Worm (Caenorhabditis elegans) whole organism, L4 larva: ENCODE data around the gene srw-60.

ENCODE experiments used
- T20F7.1 ChIP-seq: fragments of 200-800 bp; sonication (Bioruptor generic); optimal IDR thresholded peaks from 2 replicates; lab custom pipeline; 2018; ENCODE audit warnings: mild to moderate bottlenecking, missing genetic modification characterization, missing compliant biosample characterization
- T26A8.4 ChIP-seq: fragments of 200-800 bp; sonication (Bioruptor generic); IDR thresholded peaks from 2 replicates; pipeline ENCODE4 v1.3.6; 2022; ENCODE audit warnings: missing genetic modification characterization, missing compliant biosample characterization
- Y105C5A.15 ChIP-seq: fragments of 200-800 bp; sonication (Bioruptor generic); IDR thresholded peaks from 2 replicates; pipeline ENCODE4 v1.3.6; 2022; ENCODE audit warnings: missing genetic modification characterization, missing compliant biosample characterization
- Y5F2A.4 ChIP-seq: fragments of 200-800 bp; sonication (Bioruptor generic); optimal IDR thresholded peaks from 2 replicates; lab custom pipeline; 2018; ENCODE audit warnings: mild to moderate bottlenecking, missing genetic modification characterization, missing compliant biosample characterization
- ZK546.5 ChIP-seq, 2 experiments: sonication (generic microtip); optimal IDR thresholded peaks; 2 replicates each; lab custom pipeline; 2017; ENCODE audit warnings: missing biosample characterization in 2 of 2, missing genetic modification characterization in 2 of 2
- aha-1 ChIP-seq: fragments of 150-350 bp; peaks from one replicate; lab custom pipeline; 2014; ENCODE audit warnings: missing biosample characterization, missing genetic modification characterization
- ama-1 ChIP-seq: fragments of 150-350 bp; optimal IDR thresholded peaks from 2 replicates; lab custom pipeline; 2014; ENCODE audit warnings: inconsistent platforms, mixed read lengths
- arid-1 ChIP-seq: fragments of 200-800 bp; sonication (Bioruptor generic); conservative IDR thresholded peaks from 2 replicates; pipeline ENCODE4 v1.3.6; 2022; ENCODE audit warnings: missing genetic modification reagents, missing genetic modification characterization, missing compliant biosample characterization
- attf-4 ChIP-seq: sonication (generic microtip); optimal IDR thresholded peaks from 3 replicates; lab custom pipeline; 2017; ENCODE audit warnings: missing biosample characterization, missing genetic modification characterization
- ceh-20 ChIP-seq: fragments of 200-800 bp; sonication (Bioruptor generic); IDR thresholded peaks from 2 replicates; pipeline ENCODE4 v1.3.6; 2022; ENCODE audit warnings: missing genetic modification reagents, missing genetic modification characterization, missing compliant biosample characterization
- ceh-28 ChIP-seq: fragments of 150-350 bp; optimal IDR thresholded peaks from 2 replicates; lab custom pipeline; 2014; ENCODE audit warnings: missing biosample characterization, missing genetic modification reagents, missing genetic modification characterization
- ceh-62 ChIP-seq: sonication (generic microtip); optimal IDR thresholded peaks from 2 replicates; lab custom pipeline; 2017; ENCODE audit warnings: missing biosample characterization, missing genetic modification characterization
- ceh-82 ChIP-seq: sonication (generic microtip); optimal IDR thresholded peaks from 2 replicates; lab custom pipeline; 2017; ENCODE audit warnings: missing biosample characterization, missing genetic modification characterization
- ces-1 ChIP-seq: fragments of 150-350 bp; sonication (generic microtip); optimal IDR thresholded peaks from 4 replicates; lab custom pipeline; 2014; ENCODE audit warnings: missing biosample characterization, missing genetic modification reagents, missing genetic modification characterization
- cey-2 ChIP-seq: sonication (generic microtip); optimal IDR thresholded peaks from 3 replicates; lab custom pipeline; 2017; ENCODE audit warnings: missing genetic modification characterization, mild to moderate bottlenecking, missing compliant biosample characterization, antibody characterized with exemption, borderline replicate concordance; ENCODE audit not compliant: insufficient read depth
- daf-12 ChIP-seq: fragments of 150-350 bp; optimal IDR thresholded peaks from 2 replicates; lab custom pipeline; 2014; ENCODE audit warnings: missing biosample characterization, missing genetic modification reagents, missing genetic modification characterization
- daf-16 ChIP-seq, 3 experiments: sonication (generic microtip); optimal IDR thresholded peaks; 2 replicates each; lab custom pipeline; 2016 to 2017; ENCODE audit warnings: missing genetic modification characterization in 3 of 3, missing genetic modification reagents in 3 of 3, mild to moderate bottlenecking in 2 of 3, missing compliant biosample characterization in 2 of 3, missing biosample characterization in 1 of 3, moderate library complexity in 1 of 3
- daf-8 ChIP-seq: fragments of 200-800 bp; sonication (Bioruptor generic); IDR thresholded peaks from 2 replicates; pipeline ENCODE4 v1.3.6; 2022; ENCODE audit warnings: missing genetic modification characterization, missing compliant biosample characterization
- dmd-6 ChIP-seq: fragments of 200-800 bp; sonication (Bioruptor generic); IDR thresholded peaks from 2 replicates; pipeline ENCODE4 v1.3.6; 2022; ENCODE audit warnings: missing genetic modification reagents, missing genetic modification characterization, missing compliant biosample characterization
- dmd-9 ChIP-seq: fragments of 200-800 bp; sonication (Bioruptor generic); IDR thresholded peaks from 2 replicates; pipeline ENCODE4 v1.3.6; 2022; ENCODE audit warnings: missing genetic modification reagents, missing genetic modification characterization, missing compliant biosample characterization
- dpl-1 ChIP-seq: fragments of 150-350 bp; optimal IDR thresholded peaks from 2 replicates; lab custom pipeline; 2014; ENCODE audit warnings: missing biosample characterization, missing genetic modification reagents, missing genetic modification characterization
- fkh-10 ChIP-seq: fragments of 150-350 bp; optimal IDR thresholded peaks from 2 replicates; lab custom pipeline; 2014; ENCODE audit warnings: missing biosample characterization, missing genetic modification reagents, missing genetic modification characterization
- fos-1 ChIP-seq: fragments of 150-350 bp; optimal IDR thresholded peaks from 2 replicates; lab custom pipeline; 2014; ENCODE audit warnings: missing biosample characterization, missing genetic modification characterization
- gei-8 ChIP-seq: fragments of 200-800 bp; sonication (Bioruptor generic); optimal IDR thresholded peaks from 2 replicates; lab custom pipeline; 2018; ENCODE audit warnings: mild to moderate bottlenecking, missing genetic modification characterization, missing compliant biosample characterization
- hlh-30 ChIP-seq: sonication (generic microtip); optimal IDR thresholded peaks from 2 replicates; lab custom pipeline; 2017; ENCODE audit warnings: antibody characterized with exemption, mild to moderate bottlenecking, missing genetic modification characterization, missing compliant biosample characterization; ENCODE audit not compliant: insufficient read depth
- hmg-1.1 ChIP-seq: fragments of 200-800 bp; sonication (Bioruptor generic); IDR thresholded peaks from 2 replicates; pipeline ENCODE4 v1.3.6; 2022; ENCODE audit warnings: missing genetic modification reagents, missing genetic modification characterization, missing compliant biosample characterization
- lim-7 ChIP-seq: fragments of 200-800 bp; sonication (Bioruptor generic); IDR thresholded peaks from 2 replicates; pipeline ENCODE4 v1.3.6; 2022; ENCODE audit warnings: missing genetic modification characterization, missing compliant biosample characterization
- lin-15B ChIP-seq: fragments of 150-350 bp; sonication (generic microtip); optimal IDR thresholded peaks from 3 replicates; lab custom pipeline; 2014; ENCODE audit warnings: missing biosample characterization, missing genetic modification characterization
- lin-29 ChIP-seq: fragments of 200-800 bp; sonication (Bioruptor generic); IDR thresholded peaks from 2 replicates; pipeline ENCODE4 v1.3.6; 2022; ENCODE audit warnings: missing genetic modification reagents, missing genetic modification characterization, missing compliant biosample characterization
- lsy-2 ChIP-seq, 2 experiments: fragments of 150-350 bp in 1 of 2; sonication (generic microtip) in 1 of 2; optimal IDR thresholded peaks; 2 replicates each; lab custom pipeline; 2014 to 2017; ENCODE audit warnings: missing biosample characterization in 2 of 2, missing genetic modification characterization in 2 of 2
- mdl-1 ChIP-seq, 2 experiments: fragments of 150-350 bp in 1 of 2; sonication (generic microtip) in 1 of 2; optimal IDR thresholded peaks; 2 replicates each; lab custom pipeline; 2014 to 2017; ENCODE audit warnings: missing biosample characterization in 2 of 2, missing genetic modification characterization in 2 of 2
- mxl-3 ChIP-seq: fragments of 200-800 bp; sonication (Bioruptor generic); optimal IDR thresholded peaks from 2 replicates; lab custom pipeline; 2018; ENCODE audit warnings: mild to moderate bottlenecking, missing genetic modification characterization, missing compliant biosample characterization
- nhr-10 ChIP-seq: fragments of 150-350 bp; optimal IDR thresholded peaks from 2 replicates; lab custom pipeline; 2014; ENCODE audit warnings: missing biosample characterization, missing genetic modification characterization
- nhr-102 ChIP-seq: sonication (generic microtip); optimal IDR thresholded peaks from 2 replicates; lab custom pipeline; 2016; ENCODE audit warnings: mild to moderate bottlenecking, missing genetic modification characterization, moderate library complexity, missing compliant biosample characterization
- nhr-111 ChIP-seq: fragments of 200-800 bp; sonication (Bioruptor generic); optimal IDR thresholded peaks from 2 replicates; lab custom pipeline; 2018; ENCODE audit warnings: mild to moderate bottlenecking, missing genetic modification characterization, missing compliant biosample characterization
- nhr-237 ChIP-seq: sonication (generic microtip); optimal IDR thresholded peaks from 2 replicates; lab custom pipeline; 2017; ENCODE audit warnings: missing biosample characterization, missing genetic modification characterization
- nhr-76 ChIP-seq: fragments of 150-350 bp; optimal IDR thresholded peaks from 2 replicates; lab custom pipeline; 2014; ENCODE audit warnings: missing biosample characterization, missing genetic modification characterization
- nhr-77 ChIP-seq: fragments of 150-350 bp; optimal IDR thresholded peaks from 2 replicates; lab custom pipeline; 2014; ENCODE audit warnings: missing biosample characterization, missing genetic modification characterization
- php-3 ChIP-seq: fragments of 200-800 bp; sonication (Bioruptor generic); IDR thresholded peaks from 2 replicates; pipeline ENCODE4 v1.3.6; 2022; ENCODE audit warnings: missing genetic modification reagents, missing genetic modification characterization, missing compliant biosample characterization
- pqm-1 ChIP-seq: sonication (generic microtip); optimal IDR thresholded peaks from 2 replicates; lab custom pipeline; 2017; ENCODE audit warnings: missing biosample characterization, missing genetic modification characterization
- rbr-2 ChIP-seq: sonication (generic microtip); optimal IDR thresholded peaks from 2 replicates; lab custom pipeline; 2016; ENCODE audit warnings: missing genotype, missing genetic modification characterization, missing compliant biosample characterization
- saeg-2 ChIP-seq: fragments of 200-800 bp; sonication (Bioruptor generic); IDR thresholded peaks from 2 replicates; pipeline ENCODE4 v1.3.6; 2022; ENCODE audit warnings: missing genetic modification reagents, missing genetic modification characterization, missing compliant biosample characterization
- sdz-12 ChIP-seq: fragments of 200-800 bp; sonication (Bioruptor generic); optimal IDR thresholded peaks from 2 replicates; lab custom pipeline; 2018; ENCODE audit warnings: mild to moderate bottlenecking, missing genetic modification characterization, missing compliant biosample characterization
- set-16 ChIP-seq: fragments of 200-800 bp; sonication (Bioruptor generic); IDR thresholded peaks from 2 replicates; pipeline ENCODE4 v1.3.6; 2022; ENCODE audit warnings: missing genetic modification reagents, missing genetic modification characterization, missing compliant biosample characterization
- skn-1 ChIP-seq: fragments of 150-350 bp; optimal IDR thresholded peaks from 2 replicates; lab custom pipeline; 2014; ENCODE audit warnings: missing biosample characterization, missing genetic modification characterization
- spr-3 ChIP-seq: fragments of 200-800 bp; sonication (Bioruptor generic); optimal IDR thresholded peaks from 2 replicates; lab custom pipeline; 2018; ENCODE audit warnings: mild to moderate bottlenecking, missing genetic modification characterization, missing compliant biosample characterization
- unc-130 ChIP-seq: sonication (generic microtip); optimal IDR thresholded peaks from 2 replicates; lab custom pipeline; 2016; ENCODE audit warnings: missing genetic modification reagents, missing genetic modification characterization, missing compliant biosample characterization
- zag-1 ChIP-seq: fragments of 150-350 bp; optimal IDR thresholded peaks from 2 replicates; lab custom pipeline; 2014; ENCODE audit warnings: missing biosample characterization, missing genetic modification characterization
- zfp-3 ChIP-seq: fragments of 200-800 bp; sonication (Bioruptor generic); conservative IDR thresholded peaks from 2 replicates; pipeline ENCODE4 v1.3.6; 2022; ENCODE audit warnings: missing genetic modification reagents, missing genetic modification characterization, missing compliant biosample characterization

Gene srw-60

ce11 chrII:2973940-2974402 lies 15.6 kb downstream of the srw-60 start (continued):
- TF ChIP-seq dmd-9 (GFP tag; lab: Robert Waterston, UW) (peak; percentile 85), nhr-102 (tag; lab: Kevin White, UChicago) (peak; percentile 86), Y105C5A.15 (GFP tag; lab: Robert Waterston, UW) (no peak), lim-7 (GFP tag; lab: Robert Waterston, UW) (peak; percentile 63; the same call in 1 of the 2 replicates), pqm-1 (peak; percentile 31), saeg-2 (peak; percentile 98), attf-4 (tag; lab: Kevin White, UChicago) (no peak), mdl-1 (tag; optimal IDR thresholded peaks at IDR 0.05; lab: Kevin White, UChicago) (peak; percentile 94 to 98), ceh-28 (tag; lab: Kevin White, UChicago) (no peak), skn-1 (tag; lab: Kevin White, UChicago) (peak; percentile 35), hmg-1.1 (GFP tag; lab: Robert Waterston, UW) (peak; percentile 96), mxl-3 (GFP tag; lab: Kevin White, UChicago) (peak; percentile 98), ceh-62 (tag; lab: Kevin White, UChicago) (no peak), cey-2 (tag; lab: Kevin White, UChicago) (no peak), ama-1 (peak; percentile 41), T20F7.1 (peak; percentile 85), ceh-82 (tag; lab: Kevin White, UChicago) (no peak), daf-8 (GFP tag; lab: Robert Waterston, UW) (no peak), nhr-237 (tag; lab: Kevin White, UChicago) (no peak), sdz-12 (peak; percentile 77), Y5F2A.4 (GFP tag; lab: Kevin White, UChicago) (peak; percentile 46), fos-1 (peak; percentile 74), lin-29 (GFP tag; lab: Robert Waterston, UW) (peak; percentile 93), php-3 (GFP tag; lab: Robert Waterston, UW) (peak; percentile 94), fkh-10 (peak; percentile 91), dpl-1 (peak; percentile 58), arid-1 (GFP tag; lab: Robert Waterston, UW) (peak; percentile 86), nhr-10 (tag; lab: Kevin White, UChicago) (peak; percentile 73), gei-8 (GFP tag; lab: Kevin White, UChicago) (peak; percentile 98), zfp-3 (GFP tag; lab: Robert Waterston, UW) (peak; percentile 93), nhr-77 (peak; percentile 87), spr-3 (GFP tag; lab: Kevin White, UChicago) (peak; percentile 91), ZK546.5 (tag; optimal IDR thresholded peaks at IDR 0.05; lab: Kevin White, UChicago) (no peak), hlh-30 (tag; lab: Kevin White, UChicago) (peak; percentile 97), ces-1 (GFP tag; lab: Kevin White, UChicago) (peak; percentile 35), nhr-76 (tag; lab: Kevin White, UChicago) (peak; percentile 59), unc-130 (no peak)

DNA sequence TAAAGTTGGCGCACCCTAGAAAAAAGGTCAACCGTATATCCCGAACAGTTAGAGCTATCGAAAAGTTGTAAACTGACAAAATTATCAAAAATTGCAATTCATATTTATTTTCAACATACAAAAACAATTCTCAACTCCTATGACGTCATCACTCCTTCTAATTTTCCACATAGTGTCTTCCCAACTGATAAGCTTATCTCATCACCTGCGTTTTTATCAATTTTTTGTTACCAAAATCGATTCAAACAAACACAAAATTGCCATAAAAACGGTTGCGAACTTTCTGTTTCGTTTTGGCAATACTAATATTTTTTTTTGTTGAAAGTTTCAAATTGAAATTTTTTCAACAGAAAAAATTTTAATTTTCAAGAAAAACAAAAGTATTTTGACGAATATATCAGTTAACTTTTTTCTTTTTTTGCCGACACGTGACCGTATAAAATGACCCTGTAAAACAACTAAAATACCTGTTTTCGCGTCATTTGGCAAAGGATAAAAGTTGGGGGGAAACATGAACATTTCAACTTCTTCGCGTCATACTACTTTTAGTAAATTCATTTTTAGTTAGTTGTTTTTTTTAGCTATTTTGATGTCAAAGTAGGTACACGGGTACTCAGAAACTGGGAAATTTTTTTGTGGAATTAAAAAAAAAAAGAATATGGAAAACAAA lies 17.3 kb downstream of the srw-60 start:
- TF ChIP-seq fkh-10 = no peak
- TF ChIP-seq set-16 (GFP tag; lab: Robert Waterston, UW) = no peak
- TF ChIP-seq pqm-1 = peak; percentile 89
- TF ChIP-seq dmd-6 = peak; percentile 89
- TF ChIP-seq zag-1 = no peak
- no peak for TF ChIP-seq T26A8.4 (GFP tag; lab: Robert Waterston, UW)
- TF ChIP-seq lsy-2 (tag; optimal IDR thresholded peaks at IDR 0.05; lab: Kevin White, UChicago) = peak in 1 of 2 experiments; percentile 4
- no peak for TF ChIP-seq ceh-20 (GFP tag; lab: Robert Waterston, UW)
- TF ChIP-seq php-3 (GFP tag; lab: Robert Waterston, UW) = peak; percentile 39; the same call in 1 of the 2 replicates
- no peak for TF ChIP-seq ZK546.5 (tag; optimal IDR thresholded peaks at IDR 0.05; lab: Kevin White, UChicago)
- no peak for TF ChIP-seq spr-3 (GFP tag; lab: Kevin White, UChicago)
- no peak for TF ChIP-seq daf-12 (tag; lab: Kevin White, UChicago)
- TF ChIP-seq aha-1 = peak; percentile 38
- peak; percentile 65 for TF ChIP-seq nhr-77
- peak; percentile 2 for TF ChIP-seq mxl-3 (GFP tag; lab: Kevin White, UChicago)
- no peak for TF ChIP-seq lin-29 (GFP tag; lab: Robert Waterston, UW)
- no peak for TF ChIP-seq lin-15B (tag; lab: Kevin White, UChicago)
- TF ChIP-seq daf-16 (GFP tag; optimal IDR thresholded peaks at IDR 0.05; lab: Kevin White, UChicago) = no peak
- TF ChIP-seq daf-16 (tag; optimal IDR thresholded peaks at IDR 0.05; lab: Kevin White, UChicago) = peak; percentile 84
- TF ChIP-seq rbr-2 (tag; lab: Kevin White, UChicago) = no peak
- TF ChIP-seq fos-1 = no peak
- TF ChIP-seq nhr-111 = no peak
